Worm (Caenorhabditis elegans): ENCODE results near the gene str-16.

Gene str-16

DNA sequence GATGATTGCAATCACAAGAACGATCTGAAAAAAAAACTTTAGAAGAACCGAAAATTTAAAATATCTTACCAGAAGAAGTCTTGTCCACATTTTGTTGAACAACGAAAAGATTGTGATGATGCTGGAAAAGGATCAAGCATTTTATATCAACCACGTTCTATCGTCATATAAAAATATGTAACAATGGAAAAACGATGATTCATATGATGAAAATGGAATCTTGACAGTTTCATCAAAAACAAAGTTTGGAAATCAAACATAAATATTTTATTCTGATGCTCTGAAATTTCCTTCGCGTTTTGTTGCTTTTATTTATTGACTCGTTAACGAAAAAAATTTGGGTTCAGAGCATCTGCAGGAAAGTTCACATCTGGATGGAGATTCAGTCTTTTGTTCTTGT is at the start of gene str-16, which contains the start of gene K08D9.9:
str-16 (plus strand) TSS at position 266 of the 400 bp plus-strand sequence.
K08D9.9 (minus strand) TSS at position 101 of the 400 bp plus-strand sequence.
- TF ChIP-seq nhr-12 (tag; optimal IDR thresholded peaks at IDR 0.05) (no peak), M03D4.4 (tag; optimal IDR thresholded peaks at IDR 0.05) (no peak), snpc-4 (tag; optimal IDR thresholded peaks at IDR 0.05) (no peak), blmp-1 (tag; optimal IDR thresholded peaks at IDR 0.05) (no peak), ham-2 (GFP tag; optimal IDR thresholded peaks at IDR 0.05) (no peak), flh-1 (GFP tag; optimal IDR thresholded peaks at IDR 0.05) (no peak), ces-1 (GFP tag; optimal IDR thresholded peaks at IDR 0.05) (no peak), elt-1 (tag; optimal IDR thresholded peaks at IDR 0.05; ENCODE audit: borderline replicate concordance, insufficient read depth) (no peak), drap-1 (GFP tag; optimal IDR thresholded peaks at IDR 0.05) (no peak), cnd-1 (tag; optimal IDR thresholded peaks at IDR 0.05) (no peak), hlh-1 (tag; optimal IDR thresholded peaks at IDR 0.05) (no peak)

DNA sequence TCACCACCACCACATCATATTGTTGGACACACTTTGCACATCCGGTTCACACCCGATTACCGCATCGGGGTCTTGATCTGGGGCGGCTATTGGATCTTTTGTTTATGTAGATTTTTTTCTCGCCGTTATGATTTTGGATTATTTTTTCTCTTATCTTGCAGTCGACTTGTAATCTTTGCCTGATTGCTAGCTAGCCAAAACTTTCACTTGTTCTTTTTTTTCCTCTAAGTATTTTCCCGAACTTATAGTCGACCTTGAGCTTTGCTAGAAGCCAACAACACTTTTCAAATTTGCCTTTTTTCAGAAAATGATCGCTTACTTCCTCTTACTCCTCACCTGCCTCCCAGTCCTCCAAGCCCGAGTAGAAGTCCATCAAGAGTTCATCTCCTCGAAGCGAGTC is 48.6 kb upstream of the str-16 start, which contains the start of gene lag-2:
lag-2 (plus strand) TSS at position 301 of the 400 bp plus-strand sequence.
- TF ChIP-seq elt-1 (tag; optimal IDR thresholded peaks at IDR 0.05; ENCODE audit: borderline replicate concordance, insufficient read depth) (no peak), ham-2 (GFP tag; optimal IDR thresholded peaks at IDR 0.05) (no peak), nhr-28 (tag; optimal IDR thresholded peaks at IDR 0.05) (no peak), lin-32 (GFP tag; optimal IDR thresholded peaks at IDR 0.05) (no peak), elt-3 (tag; optimal IDR thresholded peaks at IDR 0.05) (no peak)

DNA sequence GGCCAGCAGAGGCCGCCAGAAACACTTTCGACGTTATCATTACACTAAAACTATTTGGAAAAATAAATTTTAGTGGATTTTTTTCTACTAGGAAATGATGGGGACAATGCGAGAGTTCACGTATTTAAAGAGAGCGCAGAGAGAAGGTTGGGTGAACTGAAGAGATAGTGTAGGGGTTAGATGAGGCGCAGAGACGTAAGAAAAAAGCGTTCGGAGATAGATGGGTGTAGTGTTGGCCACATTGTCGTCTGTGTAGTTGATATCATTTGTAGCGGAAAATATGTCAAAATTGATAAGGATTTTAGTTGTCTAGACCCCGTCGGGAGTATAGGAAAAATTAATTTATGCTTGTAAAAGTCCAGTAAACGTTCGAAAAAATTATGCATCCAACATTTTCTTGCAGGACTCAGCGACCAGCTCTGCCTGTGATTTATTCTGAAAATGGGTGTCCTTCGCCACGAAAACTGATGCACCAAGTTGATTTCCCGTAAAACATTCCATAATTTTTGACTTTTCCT is 43.5 kb upstream of the str-16 start, which contains the start of the genes Y73C8B.3 and Y73C8B.9:
Y73C8B.3 (minus strand) TSS at position 147 of the 518 bp plus-strand sequence.
Y73C8B.9 (plus strand) TSS at position 468 of the 518 bp plus-strand sequence.
- TF ChIP-seq mep-1 (tag; optimal IDR thresholded peaks at IDR 0.05) (no peak), pha-4 (tag; optimal IDR thresholded peaks at IDR 0.05) (no peak), ztf-11 (tag; optimal IDR thresholded peaks at IDR 0.05) (no peak), lsy-2 (tag; optimal IDR thresholded peaks at IDR 0.05) (no peak), flh-1 (GFP tag; optimal IDR thresholded peaks at IDR 0.05) (no peak), tbx-8 (GFP tag; optimal IDR thresholded peaks at IDR 0.05) (no peak), nhr-28 (tag; optimal IDR thresholded peaks at IDR 0.05) (peak; percentile 4), unc-39 (tag; optimal IDR thresholded peaks at IDR 0.05) (no peak), drap-1 (GFP tag; optimal IDR thresholded peaks at IDR 0.05) (no peak), ham-2 (GFP tag; optimal IDR thresholded peaks at IDR 0.05) (no peak), ceh-43 (GFP tag; optimal IDR thresholded peaks at IDR 0.05) (no peak), cnd-1 (tag; optimal IDR thresholded peaks at IDR 0.05) (no peak), M03D4.4 (tag; optimal IDR thresholded peaks at IDR 0.05) (no peak), lin-32 (GFP tag; optimal IDR thresholded peaks at IDR 0.05) (no peak), nhr-2 (tag; optimal IDR thresholded peaks at IDR 0.05) (no peak), blmp-1 (tag; optimal IDR thresholded peaks at IDR 0.05) (no peak), elt-3 (tag; optimal IDR thresholded peaks at IDR 0.05) (peak; percentile 46)

DNA sequence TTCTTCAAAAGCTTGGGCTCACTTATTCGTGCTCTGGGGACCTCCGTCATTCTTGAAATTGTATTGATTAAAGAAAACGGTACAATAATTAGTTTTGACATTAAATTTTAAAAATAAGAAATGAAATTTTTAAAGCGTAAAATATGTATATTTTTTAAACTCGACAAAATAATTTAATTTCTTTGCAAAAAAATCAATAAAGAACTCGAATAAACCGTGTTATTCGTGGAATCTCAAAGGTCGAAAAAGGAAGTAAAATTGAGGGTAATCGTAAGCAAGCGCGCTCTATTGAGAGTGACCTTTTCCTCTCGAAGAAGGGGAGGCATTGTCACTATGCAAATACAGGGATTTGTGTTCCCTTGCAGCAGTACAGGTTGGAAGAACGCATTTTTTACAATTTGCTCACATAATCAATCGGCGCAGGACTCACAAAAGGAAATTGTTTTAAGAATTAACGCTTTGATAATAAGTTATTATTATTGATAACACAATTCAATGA is 41.7 kb upstream of the str-16 start, which contains the start of gene Y73C8B.2:
Y73C8B.2 (minus strand) TSS at position 51 of the 499 bp plus-strand sequence.
- peak; percentile 53 for TF ChIP-seq mep-1 (tag; optimal IDR thresholded peaks at IDR 0.05)
- TF ChIP-seq lin-13 (tag; optimal IDR thresholded peaks at IDR 0.05), result peak; percentile 16
- TF ChIP-seq pha-4 (tag; optimal IDR thresholded peaks at IDR 0.05), result peak; percentile 6
- no peak for TF ChIP-seq nhr-76 (tag; optimal IDR thresholded peaks at IDR 0.05)

DNA sequence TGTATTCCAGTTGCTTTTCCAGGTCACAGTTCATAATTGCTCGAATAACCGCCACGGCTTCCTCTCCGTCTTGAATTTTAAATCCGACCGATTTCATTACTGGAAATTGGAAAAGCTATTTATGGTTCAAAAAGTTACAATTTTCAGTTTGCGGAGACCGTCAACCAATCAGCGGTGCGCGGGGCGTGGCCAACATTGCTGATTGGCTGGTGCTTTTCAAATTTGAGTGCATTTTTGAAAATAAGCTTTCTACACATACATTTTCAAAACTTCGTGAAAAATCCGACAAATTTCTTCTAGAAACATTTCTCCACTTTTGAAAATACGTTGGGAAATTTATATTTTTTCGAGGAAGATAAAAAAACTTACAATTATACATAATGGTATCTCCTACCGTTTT is 40.9 kb upstream of the str-16 start:
- no peak for TF ChIP-seq nhr-2 (tag; optimal IDR thresholded peaks at IDR 0.05)
- no peak for TF ChIP-seq ham-2 (GFP tag; optimal IDR thresholded peaks at IDR 0.05)
- no peak for TF ChIP-seq nhr-76 (tag; optimal IDR thresholded peaks at IDR 0.05)

DNA sequence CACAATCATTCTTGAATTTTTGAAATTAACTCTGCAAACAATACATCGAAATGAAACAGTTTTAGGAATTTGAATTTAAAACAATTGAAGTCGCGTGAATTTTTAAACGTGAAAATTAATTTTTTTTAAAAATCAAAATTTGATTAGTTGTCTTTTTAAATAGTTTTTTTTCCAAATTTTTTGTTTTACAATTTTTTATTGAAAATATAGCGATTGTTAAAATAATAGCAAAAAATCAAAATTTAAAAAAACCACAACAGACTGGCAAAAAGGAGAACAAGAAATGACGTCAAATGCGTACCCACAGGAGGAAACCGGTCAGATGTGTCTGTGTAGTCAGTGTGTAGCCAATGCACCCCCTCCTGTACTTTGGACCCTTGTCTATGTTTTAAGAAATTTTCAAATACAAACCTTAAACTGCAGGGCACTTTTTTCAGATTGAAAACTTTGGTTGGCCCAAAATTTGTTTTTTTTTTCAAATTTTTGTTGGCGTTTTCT is 39.8 kb upstream of the str-16 start, which contains the start of the genes Y73C8B.1 and Y73C8B.5:
Y73C8B.1 (minus strand) TSS at position 51 of the 498 bp plus-strand sequence.
Y73C8B.5 (plus strand) TSS at position 437 of the 498 bp plus-strand sequence.
- TF ChIP-seq ces-1 (GFP tag; optimal IDR thresholded peaks at IDR 0.05) (no peak), ceh-39 (tag; optimal IDR thresholded peaks at IDR 0.05) (no peak), sptf-1 (tag; optimal IDR thresholded peaks at IDR 0.05) (no peak), lin-13 (tag; optimal IDR thresholded peaks at IDR 0.05) (no peak), lin-32 (GFP tag; optimal IDR thresholded peaks at IDR 0.05) (no peak), ceh-83 (GFP tag; optimal IDR thresholded peaks at IDR 0.05) (no peak), nhr-28 (tag; optimal IDR thresholded peaks at IDR 0.05) (no peak), mep-1 (tag; optimal IDR thresholded peaks at IDR 0.05) (no peak), sem-2 (GFP tag; optimal IDR thresholded peaks at IDR 0.05) (no peak), ham-2 (GFP tag; optimal IDR thresholded peaks at IDR 0.05) (no peak), unc-39 (tag; optimal IDR thresholded peaks at IDR 0.05) (no peak), ztf-11 (tag; optimal IDR thresholded peaks at IDR 0.05) (no peak), lsy-2 (tag; optimal IDR thresholded peaks at IDR 0.05) (no peak), drap-1 (GFP tag; optimal IDR thresholded peaks at IDR 0.05) (no peak), hlh-1 (tag; optimal IDR thresholded peaks at IDR 0.05) (no peak)
